Fruit fly (Drosophila melanogaster): ENCODE results near the gene CG43999.

The CG43999 gene

DNA sequence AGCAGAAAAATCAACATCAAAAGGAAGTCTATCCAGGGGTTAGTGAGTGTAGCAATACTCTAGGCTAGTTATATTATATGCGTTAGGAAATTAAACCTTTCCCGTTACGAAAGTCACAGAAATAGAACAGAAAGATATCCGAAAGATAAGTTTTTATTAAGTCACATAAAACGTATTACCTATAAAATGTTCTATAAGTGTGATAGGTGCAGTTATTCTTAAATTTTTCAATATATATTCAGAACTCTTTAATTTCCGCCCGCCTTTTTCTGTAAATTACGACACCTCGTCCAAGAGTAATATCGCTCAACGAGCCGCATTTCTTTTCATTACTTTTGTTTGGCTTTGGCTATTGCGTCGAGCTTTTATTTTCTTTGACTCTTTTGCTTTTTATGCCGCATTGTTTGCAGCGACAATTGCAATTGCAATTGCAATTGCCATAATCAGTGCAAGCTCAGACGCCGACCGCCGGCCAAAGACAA lies 50.4 kb downstream of the CG43999 start (continued):
- TF ChIP-seq eg (GFP tag; IDR thresholded peaks at IDR 0.05) (no peak), Blimp-1 (GFP tag; optimal IDR thresholded peaks at IDR 0.05) (no peak), Eip93F (GFP tag; optimal IDR thresholded peaks at IDR 0.05) (no peak), CG11762 (GFP tag; optimal IDR thresholded peaks at IDR 0.05; ENCODE audit: insufficient read depth) (peak; percentile 39), CG34406 (GFP tag; optimal IDR thresholded peaks at IDR 0.05) (no peak), CG15336 (GFP tag; IDR thresholded peaks at IDR 0.05) (peak; percentile 44; the same call in 1 of the 2 replicates), salr (GFP tag; optimal IDR thresholded peaks at IDR 0.05) (peak; percentile 15 to 61), Sox102F (GFP tag; optimal IDR thresholded peaks at IDR 0.05) (no peak), fkh (GFP tag; optimal IDR thresholded peaks at IDR 0.05) (no peak), CG11294 (GFP tag; IDR thresholded peaks at IDR 0.05) (no peak), net (GFP tag; optimal IDR thresholded peaks at IDR 0.05) (peak; percentile 10), CG6163 (GFP tag; IDR thresholded peaks at IDR 0.05) (no peak), CG6854 (GFP tag; optimal IDR thresholded peaks at IDR 0.05) (no peak), Smox (GFP tag; optimal IDR thresholded peaks at IDR 0.05) (no peak), CG8319 (GFP tag; optimal IDR thresholded peaks at IDR 0.05) (no peak), CG16779 (tag; optimal IDR thresholded peaks at IDR 0.05) (no peak), esn (GFP tag; optimal IDR thresholded peaks at IDR 0.05) (peak; percentile 8)
